Worm (Caenorhabditis elegans) whole organism, L2 larva: ENCODE measurements around the gene F14D7.6.

Source experiments
- C34F6.9 ChIP-seq: fragments of 150-350 bp; optimal IDR thresholded peaks from 2 replicates; lab custom pipeline; 2014; ENCODE audit warnings: missing biosample characterization, missing genetic modification characterization
- F13H6.1 ChIP-seq: sonication (generic microtip); optimal IDR thresholded peaks from 2 replicates; lab custom pipeline; 2016; ENCODE audit warnings: missing genetic modification characterization, missing compliant biosample characterization
- R02D3.7 ChIP-seq: fragments of 150-350 bp; optimal IDR thresholded peaks from 2 replicates; lab custom pipeline; 2014; ENCODE audit warnings: missing biosample characterization, missing genetic modification characterization
- Y55F3AM.14 ChIP-seq: fragments of 200-800 bp; sonication (Bioruptor generic); optimal IDR thresholded peaks from 2 replicates; lab custom pipeline; 2018; ENCODE audit warnings: mild to moderate bottlenecking, missing genetic modification characterization, missing compliant biosample characterization
- ZK546.5 ChIP-seq: sonication (generic microtip); optimal IDR thresholded peaks from 2 replicates; lab custom pipeline; 2017; ENCODE audit warnings: missing biosample characterization, missing genetic modification characterization
- alr-1 ChIP-seq: fragments of 150-350 bp; optimal IDR thresholded peaks from 2 replicates; lab custom pipeline; 2014; ENCODE audit warnings: missing biosample characterization, missing genetic modification characterization
- ama-1 ChIP-seq: fragments of 150-350 bp; optimal IDR thresholded peaks from 2 replicates; lab custom pipeline; 2018; ENCODE audit warnings: inconsistent platforms
- ceh-16 ChIP-seq: fragments of 150-350 bp; optimal IDR thresholded peaks from 2 replicates; lab custom pipeline; 2014; ENCODE audit warnings: missing biosample characterization, missing genetic modification characterization
- crh-2 ChIP-seq: sonication (generic microtip); optimal IDR thresholded peaks from 2 replicates; lab custom pipeline; 2017; ENCODE audit warnings: missing biosample characterization, missing genetic modification characterization
- dmd-4 ChIP-seq: sonication (generic microtip); optimal IDR thresholded peaks from 2 replicates; lab custom pipeline; 2017; ENCODE audit warnings: missing biosample characterization, missing genetic modification characterization
- egl-27 ChIP-seq: sonication (generic microtip); optimal IDR thresholded peaks from 3 replicates; lab custom pipeline; 2017; ENCODE audit warnings: missing biosample characterization, missing genetic modification reagents, missing genetic modification characterization
- elt-1 ChIP-seq: fragments of 150-350 bp; optimal IDR thresholded peaks from 2 replicates; lab custom pipeline; 2014; ENCODE audit warnings: missing biosample characterization, missing genetic modification characterization
- fos-1 ChIP-seq: fragments of 150-350 bp; optimal IDR thresholded peaks from 2 replicates; lab custom pipeline; 2014; ENCODE audit warnings: missing biosample characterization, missing genetic modification characterization
- lin-11 ChIP-seq: fragments of 150-350 bp; sonication (generic microtip); optimal IDR thresholded peaks from 2 replicates; lab custom pipeline; 2014; ENCODE audit warnings: missing biosample characterization, missing genetic modification characterization, inconsistent platforms, mixed read lengths
- lin-13 ChIP-seq: fragments of 150-350 bp; optimal IDR thresholded peaks from 2 replicates; lab custom pipeline; 2014; ENCODE audit warnings: missing biosample characterization, missing genetic modification reagents, missing genetic modification characterization
- lin-39 ChIP-seq: fragments of 150-350 bp; optimal IDR thresholded peaks from 2 replicates; lab custom pipeline; 2014; ENCODE audit warnings: missing biosample characterization, missing genetic modification reagents, missing genetic modification characterization
- lsy-2 ChIP-seq, 2 experiments: fragments of 150-350 bp in 1 of 2; sonication (generic microtip) in 1 of 2; optimal IDR thresholded peaks; 2 replicates each; lab custom pipeline; 2014 to 2017; ENCODE audit warnings: missing biosample characterization in 2 of 2, missing genetic modification characterization in 2 of 2
- mab-5 ChIP-seq: fragments of 150-350 bp; optimal IDR thresholded peaks from 2 replicates; lab custom pipeline; 2014; ENCODE audit warnings: missing biosample characterization, missing genetic modification characterization
- nhr-10 ChIP-seq: sonication (generic microtip); optimal IDR thresholded peaks from 2 replicates; lab custom pipeline; 2017; ENCODE audit warnings: missing biosample characterization, missing genetic modification characterization
- nhr-12 ChIP-seq: fragments of 150-350 bp; optimal IDR thresholded peaks from 2 replicates; lab custom pipeline; 2014; ENCODE audit warnings: missing biosample characterization, missing genetic modification characterization
- nhr-129 ChIP-seq: fragments of 150-350 bp; optimal IDR thresholded peaks from 2 replicates; lab custom pipeline; 2014; ENCODE audit warnings: missing biosample characterization, missing genetic modification characterization
- nhr-21 ChIP-seq: fragments of 150-350 bp; optimal IDR thresholded peaks from 2 replicates; lab custom pipeline; 2014; ENCODE audit warnings: missing biosample characterization, missing genetic modification characterization
- nhr-237 ChIP-seq: fragments of 150-350 bp; optimal IDR thresholded peaks from 2 replicates; lab custom pipeline; 2014; ENCODE audit warnings: missing biosample characterization, missing genetic modification characterization
- nhr-25 ChIP-seq: fragments of 150-350 bp; sonication (generic microtip); optimal IDR thresholded peaks from 3 replicates; lab custom pipeline; 2014; ENCODE audit warnings: missing biosample characterization, missing genetic modification characterization
- nhr-6 ChIP-seq: fragments of 150-350 bp; optimal IDR thresholded peaks from 2 replicates; lab custom pipeline; 2014; ENCODE audit warnings: missing biosample characterization, missing genetic modification characterization
- peb-1 ChIP-seq: fragments of 150-350 bp; optimal IDR thresholded peaks from 2 replicates; lab custom pipeline; 2014; ENCODE audit warnings: missing biosample characterization, missing genetic modification characterization
- skn-1 ChIP-seq: sonication (generic microtip); optimal IDR thresholded peaks from 2 replicates; lab custom pipeline; 2017; ENCODE audit warnings: missing biosample characterization, missing genetic modification characterization
- sma-9 ChIP-seq, 2 experiments: fragments of 150-350 bp in 1 of 2; sonication (generic microtip) in 1 of 2; optimal IDR thresholded peaks; 2 replicates each; lab custom pipeline; 2014 to 2016; ENCODE audit warnings: missing genetic modification characterization in 2 of 2, mild to moderate bottlenecking in 1 of 2, missing biosample characterization in 1 of 2, missing compliant biosample characterization in 1 of 2, missing genetic modification reagents in 1 of 2, moderate library complexity in 1 of 2
- snpc-4 ChIP-seq: fragments of 150-350 bp; optimal IDR thresholded peaks from 2 replicates; lab custom pipeline; 2014; ENCODE audit warnings: missing biosample characterization, missing genetic modification characterization
- unc-55 ChIP-seq: fragments of 150-350 bp; sonication (generic microtip); optimal IDR thresholded peaks from 3 replicates; lab custom pipeline; 2014; ENCODE audit warnings: missing biosample characterization, missing genetic modification reagents, missing genetic modification characterization
- unc-62 ChIP-seq: fragments of 150-350 bp; optimal IDR thresholded peaks from 2 replicates; lab custom pipeline; 2014; ENCODE audit warnings: missing biosample characterization, missing genetic modification reagents, missing genetic modification characterization
- zag-1 ChIP-seq: fragments of 150-350 bp; optimal IDR thresholded peaks from 2 replicates; lab custom pipeline; 2014; ENCODE audit warnings: missing biosample characterization, missing genetic modification characterization
- ztf-1 ChIP-seq: fragments of 200-800 bp; sonication (Bioruptor generic); conservative IDR thresholded peaks from 2 replicates; pipeline ENCODE4 v1.3.6; 2022; ENCODE audit warnings: missing genetic modification characterization, missing compliant biosample characterization
- ztf-11 ChIP-seq: sonication (generic microtip); optimal IDR thresholded peaks from 2 replicates; lab custom pipeline; 2017; ENCODE audit warnings: missing biosample characterization, missing genetic modification characterization
- ztf-4 ChIP-seq: fragments of 150-350 bp; optimal IDR thresholded peaks from 2 replicates; lab custom pipeline; 2014; ENCODE audit warnings: missing biosample characterization, missing genetic modification characterization

The F14D7.6 gene

ce11 chrV:14317621-14318020 is 16.4 kb downstream of the F14D7.6 start:
- no peak for TF ChIP-seq alr-1
- no peak for TF ChIP-seq lsy-2 (tag; optimal IDR thresholded peaks at IDR 0.05; lab: Kevin White, UChicago)
- TF ChIP-seq snpc-4 (tag; lab: Kevin White, UChicago): no peak
- no peak for TF ChIP-seq ama-1
- TF ChIP-seq ztf-1 (GFP tag; lab: Robert Waterston, UW): no peak
- no peak for TF ChIP-seq peb-1 (tag; lab: Kevin White, UChicago)
- TF ChIP-seq egl-27 (tag; lab: Kevin White, UChicago): no peak
- TF ChIP-seq nhr-12: no peak
- no peak for TF ChIP-seq lin-11 (tag; lab: Kevin White, UChicago)
- no peak for TF ChIP-seq zag-1 (tag; lab: Kevin White, UChicago)
- TF ChIP-seq elt-1 (tag; lab: Kevin White, UChicago): no peak
- TF ChIP-seq ceh-16 (tag; lab: Kevin White, UChicago): no peak
- no peak for TF ChIP-seq ZK546.5 (tag; lab: Kevin White, UChicago)
- no peak for TF ChIP-seq ztf-4 (tag; lab: Kevin White, UChicago)
- TF ChIP-seq nhr-237 (tag; lab: Kevin White, UChicago): no peak

DNA sequence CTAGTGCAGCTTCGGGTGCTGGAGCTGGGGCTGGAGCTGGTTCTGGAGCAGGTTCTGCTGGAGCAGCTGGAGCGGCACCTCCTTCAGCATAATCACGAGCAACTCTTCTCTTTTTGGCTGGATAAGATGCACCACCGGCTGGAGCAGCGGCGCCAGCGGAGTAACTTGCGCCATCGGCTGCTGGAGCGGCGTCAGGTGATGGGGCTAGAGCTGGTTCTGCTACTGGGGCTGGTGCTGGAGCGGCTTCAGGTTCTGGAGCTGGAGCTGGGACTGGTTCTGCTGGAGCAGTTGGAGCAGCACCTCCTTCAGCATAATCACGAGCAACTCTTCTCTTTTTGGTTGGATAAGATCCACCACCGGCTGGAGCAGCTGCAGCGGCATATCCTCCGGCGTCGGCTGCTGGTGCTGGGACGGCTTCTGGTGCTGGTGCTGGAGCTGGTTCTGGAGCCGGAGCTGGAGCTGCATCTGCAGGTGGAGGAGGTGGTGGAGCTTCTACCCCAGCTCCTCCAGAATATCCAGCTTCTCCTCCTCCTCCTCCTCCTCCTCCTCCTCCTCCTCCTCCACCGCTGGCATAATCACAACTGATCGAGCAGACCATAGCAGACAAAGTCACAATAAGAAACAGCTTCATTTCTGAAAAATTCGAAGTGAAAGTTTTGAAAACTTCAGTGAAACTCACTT is 18.0 kb downstream of the F14D7.6 start, which contains the start of gene F47B8.13:
Gene F47B8.13, minus strand, starts transcription at position 631 of the 681 bp plus-strand sequence.
- TF ChIP-seq unc-55: no peak
- TF ChIP-seq nhr-21 (tag; lab: Kevin White, UChicago): no peak
- no peak for TF ChIP-seq dmd-4 (tag; lab: Kevin White, UChicago)
- no peak for TF ChIP-seq nhr-12
- TF ChIP-seq nhr-237 (tag; lab: Kevin White, UChicago): no peak
- TF ChIP-seq lin-13 (GFP tag; lab: Kevin White, UChicago): no peak
- no peak for TF ChIP-seq sma-9 (GFP tag; optimal IDR thresholded peaks at IDR 0.05; lab: Kevin White, UChicago)
- TF ChIP-seq sma-9 (tag; optimal IDR thresholded peaks at IDR 0.05; lab: Kevin White, UChicago): no peak
- TF ChIP-seq egl-27 (tag; lab: Kevin White, UChicago): no peak
- TF ChIP-seq fos-1 (tag; lab: Kevin White, UChicago): no peak
- TF ChIP-seq skn-1 (tag; lab: Kevin White, UChicago): no peak
- TF ChIP-seq R02D3.7: no peak
- TF ChIP-seq ceh-16 (tag; lab: Kevin White, UChicago): no peak
- no peak for TF ChIP-seq C34F6.9 (tag; lab: Kevin White, UChicago)
- no peak for TF ChIP-seq nhr-10
- no peak for TF ChIP-seq ztf-11 (tag; lab: Kevin White, UChicago)
- no peak for TF ChIP-seq unc-62
- no peak for TF ChIP-seq nhr-129 (tag; lab: Kevin White, UChicago)
- TF ChIP-seq ama-1: no peak
- TF ChIP-seq lin-39 (tag; lab: Kevin White, UChicago): no peak
- TF ChIP-seq, all 48 proteins: peak for 0

ce11 chrV:14320246-14320645 is 19.0 kb downstream of the F14D7.6 start, which contains the start of gene F47B8.14:
Gene F47B8.14, plus strand, starts transcription at chrV:14320546.
- no peak for TF ChIP-seq nhr-237 (tag; lab: Kevin White, UChicago)
- TF ChIP-seq sma-9 (GFP tag; optimal IDR thresholded peaks at IDR 0.05; lab: Kevin White, UChicago): no peak
- TF ChIP-seq sma-9 (tag; optimal IDR thresholded peaks at IDR 0.05; lab: Kevin White, UChicago): no peak
- TF ChIP-seq F13H6.1 (tag; lab: Kevin White, UChicago): no peak
- no peak for TF ChIP-seq mab-5 (tag; lab: Kevin White, UChicago)
- no peak for TF ChIP-seq nhr-25
- TF ChIP-seq crh-2 (tag; lab: Kevin White, UChicago): no peak

DNA sequence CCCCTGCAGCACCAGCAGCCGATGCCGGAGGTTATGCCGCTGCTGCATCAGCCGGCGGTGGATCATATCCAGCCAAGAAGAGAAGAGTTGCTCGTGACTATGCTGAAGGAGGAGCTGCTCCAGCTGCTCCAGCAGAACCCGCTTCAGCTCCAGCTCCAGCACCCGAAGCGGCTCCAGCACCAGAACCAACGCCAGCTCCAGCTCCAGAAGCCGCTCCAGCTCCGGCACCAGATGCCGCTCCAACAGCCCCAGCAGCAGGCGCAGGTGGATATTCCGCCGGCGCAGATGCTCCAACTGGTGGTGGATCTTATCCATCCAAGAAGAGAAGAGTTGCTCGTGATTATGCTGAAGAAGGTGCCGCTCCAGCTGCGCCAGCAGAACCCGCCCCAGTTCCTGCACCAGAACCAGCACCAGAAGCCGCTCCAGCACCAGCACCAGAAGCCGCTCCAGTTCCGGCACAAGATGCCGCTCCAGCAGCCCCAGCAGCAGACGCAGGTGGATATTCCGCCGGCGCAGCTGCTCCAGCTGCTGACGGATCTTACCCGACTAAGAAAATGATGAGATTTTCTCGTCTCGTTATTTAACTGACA is 19.6 kb downstream of the F14D7.6 start:
- TF ChIP-seq nhr-6 (tag; lab: Kevin White, UChicago) (no peak), Y55F3AM.14 (GFP tag; lab: Kevin White, UChicago) (peak; percentile 11)
- TF ChIP-seq, all 48 proteins: peak for 1
